Worm (Caenorhabditis elegans) whole organism, late embryonic: ENCODE data around the gene lsy-2.

Experiments
- C08G9.2 ChIP-seq: sonication (generic microtip); optimal IDR thresholded peaks from 2 replicates; lab custom pipeline; 2016; ENCODE audit warnings: mild to moderate bottlenecking, missing genetic modification characterization, moderate library complexity, missing compliant biosample characterization
- F13H6.1 ChIP-seq: sonication (generic microtip); optimal IDR thresholded peaks from 2 replicates; lab custom pipeline; 2016; ENCODE audit warnings: missing genetic modification characterization, missing compliant biosample characterization
- K02D7.2 ChIP-seq: sonication (generic microtip); optimal IDR thresholded peaks from 2 replicates; lab custom pipeline; 2017; ENCODE audit warnings: mild to moderate bottlenecking, missing genetic modification characterization, missing compliant biosample characterization
- K09A11.1 ChIP-seq: sonication (generic microtip); optimal IDR thresholded peaks from 2 replicates; lab custom pipeline; 2017; ENCODE audit warnings: antibody characterized with exemption, mild to moderate bottlenecking, missing genetic modification characterization, missing compliant biosample characterization; ENCODE audit not compliant: insufficient read depth
- ceh-14 ChIP-seq: sonication (generic microtip); optimal IDR thresholded peaks from 2 replicates; lab custom pipeline; 2016; ENCODE audit warnings: missing genotype, missing genetic modification characterization, missing compliant biosample characterization
- ceh-18 ChIP-seq: sonication (generic microtip); optimal IDR thresholded peaks from 2 replicates; lab custom pipeline; 2016; ENCODE audit warnings: missing genetic modification characterization, missing compliant biosample characterization
- ceh-19 ChIP-seq: fragments of 200-800 bp; sonication (Bioruptor generic); optimal IDR thresholded peaks from 2 replicates; lab custom pipeline; 2018; ENCODE audit warnings: mild to moderate bottlenecking, missing genetic modification characterization, missing compliant biosample characterization
- ceh-22 ChIP-seq: sonication (generic microtip); optimal IDR thresholded peaks from 2 replicates; lab custom pipeline; 2017; ENCODE audit warnings: missing biosample characterization, missing genetic modification characterization
- ceh-24 ChIP-seq: sonication (generic microtip); optimal IDR thresholded peaks from 2 replicates; lab custom pipeline; 2016; ENCODE audit warnings: mild to moderate bottlenecking, missing genetic modification characterization, missing compliant biosample characterization
- ceh-48 ChIP-seq: sonication (generic microtip); optimal IDR thresholded peaks from 2 replicates; lab custom pipeline; 2016; ENCODE audit warnings: missing genetic modification characterization, inconsistent platforms, missing compliant biosample characterization
- ceh-6 ChIP-seq: fragments of 200-800 bp; sonication (Bioruptor generic); optimal IDR thresholded peaks from 2 replicates; lab custom pipeline; 2018; ENCODE audit warnings: mild to moderate bottlenecking, missing genetic modification characterization, missing compliant biosample characterization
- ceh-9 ChIP-seq: sonication (generic microtip); optimal IDR thresholded peaks from 2 replicates; lab custom pipeline; 2016; ENCODE audit warnings: mild to moderate bottlenecking, missing genetic modification characterization, inconsistent platforms, missing compliant biosample characterization
- dve-1 ChIP-seq: sonication (generic microtip); optimal IDR thresholded peaks from 2 replicates; lab custom pipeline; 2017; ENCODE audit warnings: antibody characterized with exemption, mild to moderate bottlenecking, missing genetic modification characterization, missing compliant biosample characterization
- eyg-1 ChIP-seq: sonication (generic microtip); optimal IDR thresholded peaks from 2 replicates; lab custom pipeline; 2016; ENCODE audit warnings: missing genotype, missing genetic modification characterization, missing compliant biosample characterization
- fkh-10 ChIP-seq: fragments of 150-350 bp; optimal IDR thresholded peaks from 2 replicates; lab custom pipeline; 2014; ENCODE audit warnings: missing biosample characterization, missing genetic modification reagents, missing genetic modification characterization
- gmeb-2 ChIP-seq: sonication (generic microtip); optimal IDR thresholded peaks from 2 replicates; lab custom pipeline; 2016; ENCODE audit warnings: missing genetic modification characterization, inconsistent platforms, missing compliant biosample characterization
- hlh-13 ChIP-seq: fragments of 200-800 bp; sonication (Bioruptor generic); optimal IDR thresholded peaks from 2 replicates; lab custom pipeline; 2018; ENCODE audit warnings: mild to moderate bottlenecking, missing genetic modification characterization, missing compliant biosample characterization
- hlh-30 ChIP-seq: sonication (generic microtip); optimal IDR thresholded peaks from 2 replicates; lab custom pipeline; 2017; ENCODE audit warnings: antibody characterized with exemption, missing genetic modification characterization, missing compliant biosample characterization; ENCODE audit not compliant: insufficient read depth
- hlh-6 ChIP-seq: sonication (generic microtip); optimal IDR thresholded peaks from 2 replicates; lab custom pipeline; 2016; ENCODE audit warnings: missing genotype, missing genetic modification characterization, missing compliant biosample characterization
- hlh-8 ChIP-seq: sonication (generic microtip); optimal IDR thresholded peaks from 2 replicates; lab custom pipeline; 2016; ENCODE audit warnings: missing genotype, missing genetic modification characterization, missing compliant biosample characterization
- madf-2 ChIP-seq: sonication (generic microtip); optimal IDR thresholded peaks from 2 replicates; lab custom pipeline; 2017; ENCODE audit warnings: missing genetic modification characterization, missing compliant biosample characterization
- mec-3 ChIP-seq: sonication (generic microtip); optimal IDR thresholded peaks from 2 replicates; lab custom pipeline; 2016; ENCODE audit warnings: borderline replicate concordance, missing genetic modification characterization, missing compliant biosample characterization
- nfya-1 ChIP-seq: sonication (generic microtip); optimal IDR thresholded peaks from 2 replicates; lab custom pipeline; 2017; ENCODE audit warnings: missing genetic modification characterization, mild to moderate bottlenecking, missing compliant biosample characterization, antibody characterized with exemption, moderate library complexity
- nhr-11 ChIP-seq: fragments of 150-350 bp; optimal IDR thresholded peaks from 2 replicates; lab custom pipeline; 2014; ENCODE audit warnings: missing biosample characterization, missing genetic modification characterization
- npax-4 ChIP-seq: sonication (generic microtip); optimal IDR thresholded peaks from 2 replicates; lab custom pipeline; 2016; ENCODE audit warnings: missing genetic modification characterization, missing compliant biosample characterization
- odd-2 ChIP-seq: sonication (generic microtip); optimal IDR thresholded peaks from 2 replicates; lab custom pipeline; 2017; ENCODE audit warnings: antibody characterized with exemption, mild to moderate bottlenecking, missing genetic modification characterization, missing compliant biosample characterization
- pag-3 ChIP-seq: sonication (generic microtip); optimal IDR thresholded peaks from 2 replicates; lab custom pipeline; 2016; ENCODE audit warnings: missing compliant biosample characterization, missing genetic modification characterization, borderline replicate concordance
- pha-2 ChIP-seq: sonication (generic microtip); optimal IDR thresholded peaks from 2 replicates; lab custom pipeline; 2017; ENCODE audit warnings: mild to moderate bottlenecking, missing genetic modification characterization, missing compliant biosample characterization
- pha-4 ChIP-seq: fragments of 150-350 bp; optimal IDR thresholded peaks from 2 replicates; lab custom pipeline; 2018; ENCODE audit warnings: missing biosample characterization, missing genetic modification reagents, missing genetic modification characterization
- rnt-1 ChIP-seq: sonication (generic microtip); optimal IDR thresholded peaks from 2 replicates; lab custom pipeline; 2016; ENCODE audit warnings: missing genetic modification characterization, missing compliant biosample characterization
- sdc-2 ChIP-seq: sonication (generic microtip); optimal IDR thresholded peaks from 2 replicates; lab custom pipeline; 2016; ENCODE audit warnings: missing genotype, missing genetic modification characterization, missing compliant biosample characterization
- syd-9 ChIP-seq: sonication (generic microtip); optimal IDR thresholded peaks from 2 replicates; lab custom pipeline; 2016; ENCODE audit warnings: mild to moderate bottlenecking, missing genetic modification characterization, moderate library complexity, missing compliant biosample characterization
- unc-3 ChIP-seq, 2 experiments: fragments of 200-800 bp in 1 of 2; sonication (Bioruptor generic) in 1 of 2; sonication (generic microtip) in 1 of 2; conservative IDR thresholded peaks in 1 of 2; optimal IDR thresholded peaks in 1 of 2; 2 replicates each; pipeline versions ENCODE4 v1.3.6 to Lab custom; 2016 to 2022; ENCODE audit warnings: missing compliant biosample characterization in 2 of 2, missing genetic modification characterization in 2 of 2, missing genetic modification reagents in 1 of 2
- unc-86 ChIP-seq: sonication (generic microtip); optimal IDR thresholded peaks from 2 replicates; lab custom pipeline; 2016; ENCODE audit warnings: missing genetic modification characterization, missing compliant biosample characterization

The lsy-2 gene

DNA sequence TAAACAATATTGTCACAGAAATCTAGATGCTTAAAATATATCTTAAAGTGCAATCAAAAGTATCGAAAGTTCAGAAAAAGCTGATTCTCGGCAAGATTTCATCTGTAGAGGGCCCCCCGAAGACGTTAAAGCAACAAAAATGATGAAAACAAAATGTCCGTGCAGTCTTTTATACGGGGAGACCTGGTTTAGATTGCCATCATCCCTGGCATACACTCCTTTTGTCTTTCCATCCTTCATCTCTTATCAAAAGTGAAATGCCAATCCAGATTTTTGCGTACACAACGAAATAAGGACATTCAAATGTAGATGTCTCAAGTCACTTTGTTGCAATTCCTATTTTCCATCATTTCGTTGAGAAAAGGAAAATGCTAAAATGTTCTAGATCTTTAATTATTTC is 24.7 kb downstream of the lsy-2 start:
- TF ChIP-seq hlh-6 (no peak), K02D7.2 (tag; lab: Kevin White, UChicago) (no peak), ceh-22 (tag; lab: Kevin White, UChicago) (no peak), K09A11.1 (no peak), ceh-6 (GFP tag; lab: Kevin White, UChicago) (no peak), C08G9.2 (tag; lab: Kevin White, UChicago) (no peak), eyg-1 (tag; lab: Kevin White, UChicago) (no peak), pha-2 (tag; lab: Kevin White, UChicago) (no peak), ceh-14 (tag; lab: Kevin White, UChicago) (no peak), pha-4 (tag; lab: Kevin White, UChicago) (no peak), rnt-1 (tag; lab: Kevin White, UChicago) (no peak), ceh-19 (GFP tag; lab: Kevin White, UChicago) (no peak), syd-9 (tag; lab: Kevin White, UChicago) (no peak), madf-2 (tag; lab: Kevin White, UChicago) (no peak), ceh-48 (tag; lab: Kevin White, UChicago) (no peak), hlh-8 (tag; lab: Kevin White, UChicago) (no peak), hlh-13 (GFP tag; lab: Kevin White, UChicago) (no peak), npax-4 (tag; lab: Kevin White, UChicago) (no peak)

DNA sequence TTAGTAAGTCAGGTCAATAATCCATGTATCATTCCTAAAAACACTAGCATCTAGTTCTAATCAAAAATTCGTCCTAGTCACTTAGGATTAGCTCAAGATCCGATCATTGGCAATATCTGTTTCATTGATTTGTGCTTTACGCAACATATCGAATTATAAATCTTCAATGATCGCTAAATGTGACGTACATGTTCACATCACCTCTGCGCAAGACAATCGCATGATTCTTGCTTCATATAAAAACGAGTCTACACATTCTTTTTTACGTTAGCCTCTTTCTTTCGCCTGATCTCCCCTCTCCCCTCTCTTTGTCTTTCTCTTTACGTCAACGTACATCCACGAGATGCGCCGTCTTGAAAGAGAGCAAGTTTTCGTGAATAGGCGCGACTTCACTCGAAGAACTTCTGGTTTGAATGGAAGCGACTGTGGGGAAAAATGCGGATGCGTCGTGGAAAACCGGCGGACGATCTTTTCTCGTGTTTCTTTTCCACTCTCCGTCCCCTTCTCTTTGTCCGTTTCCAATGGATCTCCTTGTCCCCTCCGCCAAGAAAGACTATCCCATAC is 26.9 kb downstream of the lsy-2 start:
- TF ChIP-seq nfya-1 (tag; lab: Kevin White, UChicago) = peak; percentile 6
- no peak for TF ChIP-seq hlh-13 (GFP tag; lab: Kevin White, UChicago)
- TF ChIP-seq sdc-2 (tag; lab: Kevin White, UChicago) = peak; percentile 18

DNA sequence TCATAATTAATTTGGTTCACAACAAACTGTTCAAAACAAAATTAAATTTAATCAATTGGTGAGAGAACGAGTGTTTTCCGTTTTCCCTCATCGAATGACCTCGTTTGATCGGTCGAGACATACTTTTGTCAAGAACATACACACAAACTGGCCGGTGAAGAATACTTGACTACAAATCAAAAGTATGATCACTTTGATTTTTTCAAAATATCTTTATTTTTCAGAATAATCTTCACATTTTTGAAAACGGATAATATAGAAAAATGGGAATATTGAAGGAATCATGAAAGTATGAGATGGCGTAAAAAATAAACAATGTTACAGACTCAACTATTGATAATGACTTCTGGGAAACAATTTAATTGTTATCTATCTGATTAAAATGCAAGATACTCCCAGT is 28.7 kb downstream of the lsy-2 start, which contains the start of gene swip-10:
TSS of gene swip-10 (minus strand) at position 101 of the 400 bp plus-strand sequence.
- no peak for TF ChIP-seq unc-86 (tag; lab: Kevin White, UChicago)
- no peak for TF ChIP-seq pag-3 (tag; lab: Kevin White, UChicago)
- no peak for TF ChIP-seq gmeb-2 (tag; lab: Kevin White, UChicago)
- TF ChIP-seq ceh-18 = no peak
- TF ChIP-seq ceh-6 (GFP tag; lab: Kevin White, UChicago) = no peak
- no peak for TF ChIP-seq nfya-1 (tag; lab: Kevin White, UChicago)
- TF ChIP-seq dve-1 = no peak
- no peak for TF ChIP-seq pha-2 (tag; lab: Kevin White, UChicago)
- no peak for TF ChIP-seq madf-2 (tag; lab: Kevin White, UChicago)
- TF ChIP-seq mec-3 (tag; lab: Kevin White, UChicago) = no peak
- no peak for TF ChIP-seq F13H6.1
- TF ChIP-seq hlh-30 (tag; lab: Kevin White, UChicago) = no peak
- no peak for TF ChIP-seq ceh-24 (tag; lab: Kevin White, UChicago)
- no peak for TF ChIP-seq nhr-11 (tag; lab: Kevin White, UChicago)
- TF ChIP-seq ceh-9 (tag; lab: Kevin White, UChicago) = no peak
- no peak for TF ChIP-seq fkh-10
- TF ChIP-seq unc-3 (GFP tag; conservative IDR thresholded peaks at IDR 0.05; lab: Robert Waterston, UW) = no peak
- no peak for TF ChIP-seq unc-3 (tag; optimal IDR thresholded peaks at IDR 0.05; lab: Kevin White, UChicago)
- TF ChIP-seq odd-2 (tag; lab: Kevin White, UChicago) = no peak

DNA sequence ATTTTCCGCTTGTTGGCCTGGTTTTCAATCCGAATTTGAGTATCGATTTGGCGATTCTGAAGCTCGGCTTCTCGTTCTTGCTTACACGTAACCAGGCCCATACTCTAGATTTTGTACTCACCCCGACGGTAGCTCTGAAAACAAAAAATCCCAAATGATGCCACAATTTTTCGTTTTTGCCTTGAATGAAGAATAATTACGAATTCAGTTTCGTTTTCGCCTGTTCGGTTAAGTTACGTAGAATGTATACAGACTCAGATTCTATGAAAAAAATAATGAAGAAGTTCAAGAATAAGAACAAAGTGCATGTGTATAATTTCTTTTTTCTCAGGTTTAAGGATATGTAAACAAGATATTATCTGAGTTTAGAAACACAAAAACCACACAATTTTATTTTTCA is 31.5 kb downstream of the lsy-2 start, which contains the start of gene gpa-5:
TSS of gene gpa-5 (minus strand) at position 101 of the 400 bp plus-strand sequence.
- TF ChIP-seq pha-2 (tag; lab: Kevin White, UChicago) (no peak), ceh-19 (GFP tag; lab: Kevin White, UChicago) (no peak), unc-3 (GFP tag; conservative IDR thresholded peaks at IDR 0.05; lab: Robert Waterston, UW) (no peak), unc-3 (tag; optimal IDR thresholded peaks at IDR 0.05; lab: Kevin White, UChicago) (no peak)
